Fruit fly (Drosophila melanogaster) whole organism, embryonic: Measurements from ENCODE around the gene CG15803.

Experiments
- Abd-B ChIP-seq: fragments of 200-800 bp; sonication (Bioruptor generic); optimal IDR thresholded peaks from 2 replicates; lab custom pipeline; 2018; ENCODE audit warnings: missing biosample characterization, mild to moderate bottlenecking, missing genetic modification characterization, moderate library complexity
- Atf6 ChIP-seq: fragments of 200-800 bp; sonication (Bioruptor generic); IDR thresholded peaks from 2 replicates; pipeline ENCODE4 v1.3.6; 2022; ENCODE audit warnings: missing biosample characterization, missing genetic modification characterization
- B-H1 ChIP-seq: fragments of 200-800 bp; sonication (Bioruptor generic); IDR thresholded peaks from 3 replicates; pipeline ENCODE4 v1.3.6; 2022; ENCODE audit warnings: missing biosample characterization, missing genetic modification characterization
- BtbVII ChIP-seq: fragments of 200-800 bp; sonication (Bioruptor generic); optimal IDR thresholded peaks from 3 replicates; lab custom pipeline; 2017; ENCODE audit warnings: missing biosample characterization, mild to moderate bottlenecking, missing genetic modification characterization
- CG10267 ChIP-seq: fragments of 200-800 bp; sonication (Bioruptor generic); optimal IDR thresholded peaks from 2 replicates; lab custom pipeline; 2018; ENCODE audit warnings: missing biosample characterization, mild to moderate bottlenecking, missing genetic modification characterization, moderate library complexity
- CG10462 ChIP-seq: fragments of 200-800 bp; sonication (Bioruptor generic); optimal IDR thresholded peaks from 2 replicates; lab custom pipeline; 2016; ENCODE audit warnings: missing biosample characterization, missing genetic modification characterization
- CG10543 ChIP-seq: fragments of 200-800 bp; sonication (Bioruptor generic); optimal IDR thresholded peaks from 3 replicates; lab custom pipeline; 2017; ENCODE audit warnings: missing biosample characterization, mild to moderate bottlenecking, missing genetic modification characterization, moderate library complexity
- CG10654 ChIP-seq: fragments of 200-800 bp; sonication (Bioruptor generic); optimal IDR thresholded peaks from 2 replicates; lab custom pipeline; 2016; ENCODE audit warnings: missing biosample characterization, missing genetic modification characterization
- CG12071 ChIP-seq: fragments of 200-800 bp; sonication (Bioruptor generic); optimal IDR thresholded peaks from 3 replicates; lab custom pipeline; 2018; ENCODE audit warnings: missing biosample characterization, mild to moderate bottlenecking, missing genetic modification characterization
- CG12236 ChIP-seq: fragments of 200-800 bp; sonication (Bioruptor generic); optimal IDR thresholded peaks from 2 replicates; lab custom pipeline; 2016; ENCODE audit warnings: missing biosample characterization, missing genetic modification characterization
- CG13296 ChIP-seq: fragments of 200-800 bp; sonication (Bioruptor generic); optimal IDR thresholded peaks from 3 replicates; lab custom pipeline; 2018; ENCODE audit warnings: missing biosample characterization, mild to moderate bottlenecking, missing genetic modification characterization
- CG15269 ChIP-seq: fragments of 200-800 bp; sonication (Bioruptor generic); optimal IDR thresholded peaks from 2 replicates; lab custom pipeline; 2018; ENCODE audit warnings: missing biosample characterization, mild to moderate bottlenecking, missing genetic modification characterization, moderate library complexity
- CG17361 ChIP-seq: fragments of 200-800 bp; sonication (Bioruptor generic); IDR thresholded peaks from 3 replicates; pipeline ENCODE4 v1.3.6; 2022; ENCODE audit warnings: missing biosample characterization, missing genetic modification characterization
- CG18599 ChIP-seq: fragments of 200-800 bp; sonication (Bioruptor generic); optimal IDR thresholded peaks from 3 replicates; lab custom pipeline; 2017; ENCODE audit warnings: missing biosample characterization, missing genetic modification characterization, mild to moderate bottlenecking, moderate library complexity, missing genetic modification reagents
- CG2116 ChIP-seq: fragments of 200-800 bp; sonication (Bioruptor generic); optimal IDR thresholded peaks from 3 replicates; lab custom pipeline; 2018; ENCODE audit warnings: missing biosample characterization, mild to moderate bottlenecking, missing genetic modification characterization
- CG2889 ChIP-seq: fragments of 200-800 bp; sonication (Bioruptor generic); IDR thresholded peaks from 3 replicates; pipeline ENCODE4 v1.3.6; 2022; ENCODE audit warnings: missing biosample characterization, missing genetic modification characterization
- CG31224 ChIP-seq: fragments of 200-800 bp; sonication (Bioruptor generic); IDR thresholded peaks from 2 replicates; pipeline ENCODE4 v1.3.6; 2022; ENCODE audit warnings: missing biosample characterization, missing genetic modification characterization
- CG32532 ChIP-seq: fragments of 200-800 bp; sonication (Bioruptor generic); IDR thresholded peaks from 2 replicates; pipeline ENCODE4 v1.3.6; 2022; ENCODE audit warnings: missing biosample characterization, missing genetic modification characterization
- CG3847 ChIP-seq: fragments of 200-800 bp; sonication (Bioruptor generic); IDR thresholded peaks from 2 replicates; pipeline ENCODE4 v1.3.6; 2022; ENCODE audit warnings: missing biosample characterization, missing genetic modification characterization
- CG3995 ChIP-seq: fragments of 200-800 bp; sonication (Bioruptor generic); optimal IDR thresholded peaks from 3 replicates; lab custom pipeline; 2016; ENCODE audit warnings: missing biosample characterization, missing genetic modification characterization
- CG4328 ChIP-seq: fragments of 200-800 bp; sonication (Bioruptor generic); optimal IDR thresholded peaks from 3 replicates; lab custom pipeline; 2017; ENCODE audit warnings: missing biosample characterization, missing genetic modification reagents, missing genetic modification characterization
- CG4360 ChIP-seq: fragments of 200-800 bp; sonication (Bioruptor generic); IDR thresholded peaks from 2 replicates; pipeline ENCODE4 v1.3.6; 2022; ENCODE audit warnings: missing biosample characterization, missing genetic modification characterization
- CG4424 ChIP-seq: fragments of 200-800 bp; sonication (Bioruptor generic); optimal IDR thresholded peaks from 3 replicates; lab custom pipeline; 2016; ENCODE audit warnings: missing biosample characterization, missing genetic modification characterization
- CG5953 ChIP-seq: fragments of 200-800 bp; sonication (Bioruptor generic); IDR thresholded peaks from 2 replicates; pipeline ENCODE4 v1.3.6; 2022; ENCODE audit warnings: missing biosample characterization, missing genetic modification characterization
- CG6175 ChIP-seq: fragments of 200-800 bp; sonication (Bioruptor generic); IDR thresholded peaks from 3 replicates; pipeline ENCODE4 v1.3.6; 2022; ENCODE audit warnings: missing biosample characterization, missing genetic modification characterization
- D19B ChIP-seq: fragments of 200-800 bp; sonication (Bioruptor generic); optimal IDR thresholded peaks from 2 replicates; lab custom pipeline; 2017; ENCODE audit warnings: missing biosample characterization, mild to moderate bottlenecking, missing genetic modification characterization
- GATAe ChIP-seq: fragments of 200-800 bp; sonication (Bioruptor generic); conservative IDR thresholded peaks from 2 replicates; pipeline ENCODE4 v1.3.6; 2022; ENCODE audit warnings: missing biosample characterization, missing genetic modification characterization
- Max ChIP-seq: fragments of 200-800 bp; sonication (Bioruptor generic); optimal IDR thresholded peaks from 2 replicates; lab custom pipeline; 2016; ENCODE audit warnings: missing biosample characterization, mild to moderate bottlenecking, missing genetic modification characterization
- Med ChIP-seq: fragments of 200-800 bp; sonication (Bioruptor generic); peaks from one replicate; lab custom pipeline; 2016; ENCODE audit warnings: missing biosample characterization, missing genetic modification characterization, mild to moderate bottlenecking, inconsistent platforms, moderate library complexity
- al ChIP-seq: fragments of 200-800 bp; sonication (Bioruptor generic); IDR thresholded peaks from 2 replicates; pipeline ENCODE4 v1.3.6; 2022; ENCODE audit warnings: missing biosample characterization, missing genetic modification characterization
- amos ChIP-seq: fragments of 200-800 bp; sonication (Bioruptor generic); IDR thresholded peaks from 2 replicates; pipeline ENCODE4 v1.3.6; 2022; ENCODE audit warnings: missing biosample characterization, missing genetic modification characterization; ENCODE audit not compliant: partially characterized antibody
- cas ChIP-seq: fragments of 200-800 bp; sonication (Bioruptor generic); IDR thresholded peaks from 2 replicates; pipeline ENCODE4 v1.3.6; 2022; ENCODE audit warnings: missing biosample characterization, missing genetic modification characterization
- crp ChIP-seq, 2 experiments: fragments of 200-800 bp; sonication (Bioruptor generic); optimal IDR thresholded peaks; 2 replicates in 1 of 2; 3 replicates in 1 of 2; lab custom pipeline; 2017; ENCODE audit warnings: missing biosample characterization in 2 of 2, missing genetic modification characterization in 2 of 2, mild to moderate bottlenecking in 1 of 2, moderate library complexity in 1 of 2
- disco-r ChIP-seq: fragments of 200-800 bp; sonication (Bioruptor generic); optimal IDR thresholded peaks from 2 replicates; lab custom pipeline; 2016; ENCODE audit warnings: missing biosample characterization, missing genetic modification characterization
- dmrt99B ChIP-seq: fragments of 200-800 bp; sonication (Bioruptor generic); optimal IDR thresholded peaks from 2 replicates; lab custom pipeline; 2018; ENCODE audit warnings: missing biosample characterization, mild to moderate bottlenecking, missing genetic modification characterization, moderate library complexity
- en ChIP-seq: fragments of 200-800 bp; sonication (Bioruptor generic); optimal IDR thresholded peaks from 2 replicates; lab custom pipeline; 2016; ENCODE audit warnings: missing biosample characterization, missing genetic modification characterization
- exex ChIP-seq: fragments of 200-800 bp; sonication (Bioruptor generic); optimal IDR thresholded peaks from 4 replicates; lab custom pipeline; 2018; ENCODE audit warnings: missing biosample characterization, mild to moderate bottlenecking, missing genetic modification characterization, moderate library complexity
- kay ChIP-seq: fragments of 200-800 bp; sonication (Bioruptor generic); optimal IDR thresholded peaks from 2 replicates; lab custom pipeline; 2016; ENCODE audit warnings: missing biosample characterization, missing genetic modification characterization
- nom ChIP-seq: fragments of 200-800 bp; sonication (Bioruptor generic); optimal IDR thresholded peaks from 2 replicates; lab custom pipeline; 2017; ENCODE audit warnings: missing biosample characterization, missing genetic modification characterization, mild to moderate bottlenecking, moderate library complexity, missing genetic modification reagents
- org-1 ChIP-seq: fragments of 200-800 bp; sonication (Bioruptor generic); optimal IDR thresholded peaks from 2 replicates; lab custom pipeline; 2017; ENCODE audit warnings: missing biosample characterization, missing genetic modification characterization
- phol ChIP-seq: fragments of 200-800 bp; sonication (Bioruptor generic); optimal IDR thresholded peaks from 3 replicates; lab custom pipeline; 2018; ENCODE audit warnings: missing biosample characterization, mild to moderate bottlenecking, missing genetic modification characterization, moderate library complexity
- sens ChIP-seq: fragments of 200-800 bp; sonication (Bioruptor generic); peaks from one replicate; lab custom pipeline; 2016; ENCODE audit warnings: missing biosample characterization, missing genetic modification characterization
- seq ChIP-seq: fragments of 200-800 bp; sonication (Bioruptor generic); IDR thresholded peaks from 2 replicates; pipeline ENCODE4 v1.3.6; 2022; ENCODE audit warnings: missing biosample characterization, missing genetic modification characterization
- sob ChIP-seq: fragments of 200-800 bp; sonication (Bioruptor generic); IDR thresholded peaks from 2 replicates; pipeline ENCODE4 v1.3.6; 2022; ENCODE audit warnings: missing biosample characterization, missing genetic modification characterization
- sr ChIP-seq: fragments of 200-800 bp; sonication (Bioruptor generic); IDR thresholded peaks from 3 replicates; pipeline ENCODE4 v1.3.6; 2022; ENCODE audit warnings: missing biosample characterization, missing genetic modification characterization
- sug ChIP-seq: fragments of 200-800 bp; optimal IDR thresholded peaks from 2 replicates; lab custom pipeline; 2019; ENCODE audit warnings: missing biosample characterization, mild to moderate bottlenecking, missing genetic modification characterization, moderate library complexity
- z ChIP-seq: fragments of 200-800 bp; sonication (Bioruptor generic); IDR thresholded peaks from 3 replicates; pipeline ENCODE4 v1.3.6; 2022; ENCODE audit warnings: missing biosample characterization, missing genetic modification characterization
- zf30C ChIP-seq: fragments of 200-800 bp; sonication (Bioruptor generic); optimal IDR thresholded peaks from 3 replicates; lab custom pipeline; 2018; ENCODE audit warnings: missing biosample characterization, mild to moderate bottlenecking, missing genetic modification characterization
- zfh1 ChIP-seq: fragments of 200-800 bp; sonication (Bioruptor generic); IDR thresholded peaks from 3 replicates; pipeline ENCODE4 v1.3.6; 2022; ENCODE audit warnings: missing biosample characterization, missing genetic modification characterization

CG15803 gene

DNA sequence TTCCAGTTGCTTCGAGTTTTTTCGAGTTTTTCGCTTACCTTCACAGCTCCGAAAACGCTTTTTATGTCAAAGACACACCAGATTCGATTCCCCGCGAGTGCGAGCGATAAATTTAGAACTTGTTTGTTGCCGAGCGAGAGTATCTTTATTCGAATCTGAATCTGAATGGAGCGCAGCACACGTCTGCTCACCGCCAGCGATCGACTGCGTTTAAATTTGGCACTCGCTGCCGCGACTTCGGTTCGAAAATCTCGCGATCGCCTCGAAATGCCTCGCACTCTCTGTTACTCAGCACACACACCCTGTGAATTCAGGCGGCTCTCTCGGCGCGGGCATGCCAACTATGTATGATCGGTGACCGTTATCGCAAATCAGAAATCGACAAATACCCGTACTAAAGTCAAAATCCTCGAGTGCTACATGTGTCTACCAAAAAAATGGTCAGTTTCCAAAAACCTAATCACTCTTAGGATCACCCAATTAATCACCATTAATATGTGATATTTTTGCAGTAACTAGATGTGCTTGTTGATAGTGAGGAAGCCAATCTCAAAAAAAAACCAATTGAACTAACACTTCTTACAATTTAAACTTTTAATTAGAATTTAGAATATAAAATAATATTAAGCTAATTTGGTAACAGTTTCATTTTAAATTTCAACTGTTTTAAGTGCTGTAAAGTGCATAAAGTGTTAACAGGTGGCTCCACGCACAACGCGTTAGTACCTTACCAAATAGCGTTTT lies 38.6 kb upstream of the CG15803 start, which contains the start of gene Vha100-2 (continued):
- TF ChIP-seq CG6175, result peak; percentile 44; the same call in 1 of the 3 replicates
- peak; percentile 57; the same call in 2 of the 3 replicates for TF ChIP-seq z (GFP tag; lab: Robert Waterston, UW)
- TF ChIP-seq cas (GFP tag; lab: Robert Waterston, UW), result 0 out of 2 replicates have a peak, but pooled peaks have one; percentile 33
- peak; percentile 57 for TF ChIP-seq Max
- TF ChIP-seq crp (GFP tag; optimal IDR thresholded peaks at IDR 0.05; lab: Kevin White, UChicago), result peak in 1 of 2 experiments; percentile 79
- TF ChIP-seq en, result no peak
- TF ChIP-seq CG4360 (GFP tag; lab: Robert Waterston, UW), result peak; percentile 13; the same call in 1 of the 2 replicates
- TF ChIP-seq al (GFP tag; lab: Robert Waterston, UW), result peak; percentile 60
- TF ChIP-seq CG3847 (GFP tag; lab: Robert Waterston, UW), result no peak; the same call in none of the 2 replicates
- TF ChIP-seq nom, result peak; percentile 29
- peak; percentile 47 for TF ChIP-seq CG12071
- peak; percentile 51; the same call in 1 of the 2 replicates for TF ChIP-seq amos (GFP tag; lab: Robert Waterston, UW)
- TF ChIP-seq CG3995 (GFP tag; lab: Kevin White, UChicago), result peak; percentile 90
- peak; percentile 29; the same call in 1 of the 3 replicates for TF ChIP-seq sr (GFP tag; lab: Robert Waterston, UW)
- TF ChIP-seq GATAe (GFP tag; lab: Robert Waterston, UW), result 0 out of 2 replicates have a peak, but pooled peaks have one; percentile 18
- peak; percentile 91 for TF ChIP-seq Med (GFP tag; lab: Kevin White, UChicago)
- peak; percentile 40; the same call in 1 of the 2 replicates for TF ChIP-seq seq (GFP tag; lab: Robert Waterston, UW)
- no peak for TF ChIP-seq dmrt99B (tag; lab: Kevin White, UChicago)
- TF ChIP-seq CG31224 (GFP tag; lab: Robert Waterston, UW), result no peak
- TF ChIP-seq CG5953 (GFP tag; lab: Robert Waterston, UW), result peak; percentile 61; the same call in 1 of the 2 replicates
- no peak; the same call in 2 of the 3 replicates for TF ChIP-seq B-H1 (GFP tag; lab: Robert Waterston, UW)
- TF ChIP-seq Abd-B, result peak; percentile 16
- TF ChIP-seq CG15269 (tag; lab: Kevin White, UChicago), result peak; percentile 51
- peak; percentile 86 for TF ChIP-seq CG10543 (GFP tag; lab: Kevin White, UChicago)
- TF ChIP-seq sug (tag; lab: Kevin White, UChicago), result peak; percentile 18
- TF ChIP-seq CG4424 (GFP tag; lab: Kevin White, UChicago), result peak; percentile 23
- TF ChIP-seq disco-r (GFP tag; lab: Kevin White, UChicago), result peak; percentile 48
- peak; percentile 97 for TF ChIP-seq D19B (GFP tag; lab: Kevin White, UChicago)
- TF ChIP-seq CG10267, result peak; percentile 97
- TF ChIP-seq phol (tag; lab: Kevin White, UChicago), result peak; percentile 55
- peak; percentile 51; the same call in 2 of the 3 replicates for TF ChIP-seq CG17361
- TF ChIP-seq CG32532 (GFP tag; lab: Robert Waterston, UW), result peak; percentile 80
- peak; percentile 43 for TF ChIP-seq sob (GFP tag; lab: Robert Waterston, UW)
- TF ChIP-seq Atf6 (GFP tag; lab: Robert Waterston, UW), result peak; percentile 68; the same call in 1 of the 2 replicates
- TF ChIP-seq CG2889 (GFP tag; lab: Robert Waterston, UW), result no peak
- peak; percentile 7 for TF ChIP-seq zf30C (GFP tag; lab: Kevin White, UChicago)
- TF ChIP-seq CG2116, result peak; percentile 20
- no peak for TF ChIP-seq CG10654
- TF ChIP-seq CG13296, result peak; percentile 56
- peak; percentile 50 for TF ChIP-seq CG4328 (GFP tag; lab: Kevin White, UChicago)
- no peak for TF ChIP-seq org-1 (GFP tag; lab: Kevin White, UChicago)
- peak; percentile 3 for TF ChIP-seq CG10462 (GFP tag; lab: Kevin White, UChicago)
- TF ChIP-seq CG12236 (GFP tag; lab: Kevin White, UChicago), result no peak
- TF ChIP-seq sens, result peak; percentile 74
- TF ChIP-seq CG18599 (GFP tag; lab: Kevin White, UChicago), result peak; percentile 38
- peak; percentile 28 for TF ChIP-seq BtbVII (GFP tag; lab: Kevin White, UChicago)
- TF ChIP-seq zfh1, result peak; percentile 23; the same call in 2 of the 3 replicates
- TF ChIP-seq exex (tag; lab: Kevin White, UChicago), result no peak
- TF ChIP-seq kay (GFP tag; lab: Kevin White, UChicago), result peak; percentile 37
